Fruit fly (Drosophila melanogaster) whole organism, prepupa: Measurements from ENCODE around the gene Cen.

Experiments
- CG10631 ChIP-seq: fragments of 200-800 bp; sonication (Bioruptor generic); optimal IDR thresholded peaks from 2 replicates; lab custom pipeline; 2016; ENCODE audit warnings: missing biosample characterization, missing genetic modification characterization
- CG11902 ChIP-seq: fragments of 200-800 bp; sonication (Bioruptor generic); optimal IDR thresholded peaks from 3 replicates; lab custom pipeline; 2016; ENCODE audit warnings: missing biosample characterization, missing genetic modification characterization
- Lpt ChIP-seq: fragments of 200-800 bp; sonication (Bioruptor generic); optimal IDR thresholded peaks from 3 replicates; lab custom pipeline; 2016; ENCODE audit warnings: missing biosample characterization, missing genetic modification characterization
- fkh ChIP-seq: fragments of 200-800 bp; sonication (Bioruptor generic); optimal IDR thresholded peaks from 3 replicates; lab custom pipeline; 2017; ENCODE audit warnings: missing biosample characterization, mild to moderate bottlenecking, missing genetic modification characterization, moderate library complexity
- spab ChIP-seq: fragments of 200-800 bp; sonication (Bioruptor generic); optimal IDR thresholded peaks from 2 replicates; lab custom pipeline; 2017; ENCODE audit warnings: missing biosample characterization, mild to moderate bottlenecking, missing genetic modification characterization, missing genetic modification reagents
- ss ChIP-seq, 2 experiments: fragments of 200-800 bp; sonication (Bioruptor generic); optimal IDR thresholded peaks; 2 replicates in 1 of 2; 3 replicates in 1 of 2; lab custom pipeline; 2017 to 2018; ENCODE audit warnings: mild to moderate bottlenecking in 2 of 2, missing biosample characterization in 2 of 2, missing genetic modification characterization in 2 of 2, moderate library complexity in 1 of 2

dm6 chr2L:20648612-20649011 is 33.0 kb downstream of the Cen start, which contains the start of gene CG18810:
- TF ChIP-seq CG11902 (GFP tag; lab: Kevin White, UChicago) (no peak), spab (GFP tag; lab: Kevin White, UChicago) (no peak), ss (GFP tag; optimal IDR thresholded peaks at IDR 0.05; lab: Kevin White, UChicago) (no peak), fkh (GFP tag; lab: Kevin White, UChicago) (no peak), Lpt (GFP tag; lab: Kevin White, UChicago) (no peak), CG10631 (GFP tag; lab: Kevin White, UChicago) (no peak)
